Fruit fly (Drosophila melanogaster): ENCODE results near the gene glec.

The glec gene

dm6 chr3R:21828785-21829486 lies 27.1 kb downstream of the glec start (continued):
- TF ChIP-seq Asciz (GFP tag; optimal IDR thresholded peaks at IDR 0.05): peak; percentile 57
- no peak for TF ChIP-seq bbx (GFP tag; IDR thresholded peaks at IDR 0.05; ENCODE audit: partially characterized antibody)
- no peak for TF ChIP-seq CG8765 (GFP tag; IDR thresholded peaks at IDR 0.05)
- no peak for TF ChIP-seq fu2 (GFP tag; optimal IDR thresholded peaks at IDR 0.05)
- peak; percentile 9 for TF ChIP-seq CG17802 (tag; optimal IDR thresholded peaks at IDR 0.05)
- TF ChIP-seq CG15269 (tag; optimal IDR thresholded peaks at IDR 0.05): peak; percentile 5
- TF ChIP-seq CG3163 (GFP tag; optimal IDR thresholded peaks at IDR 0.05): no peak
- TF ChIP-seq CG18599 (GFP tag; optimal IDR thresholded peaks at IDR 0.05): peak; percentile 22
- TF ChIP-seq Sry-β (GFP tag; optimal IDR thresholded peaks at IDR 0.05): peak; percentile 6
- peak; percentile 56 for TF ChIP-seq salm (tag; optimal IDR thresholded peaks at IDR 0.05)
- peak; percentile 37; the same call in 1 of the 2 replicates for TF ChIP-seq CG4730 (GFP tag; IDR thresholded peaks at IDR 0.05)
- TF ChIP-seq CG4404 (GFP tag; IDR thresholded peaks at IDR 0.05): no peak; the same call in 1 of the 2 replicates
- no peak for TF ChIP-seq Doc2 (GFP tag; IDR thresholded peaks at IDR 0.05)
- TF ChIP-seq zfh1 (GFP tag; IDR thresholded peaks at IDR 0.05): peak; percentile 55; the same call in 2 of the 3 replicates
- no peak for TF ChIP-seq CG16779 (GFP tag; IDR thresholded peaks at IDR 0.05)
- TF ChIP-seq CG31441 (GFP tag; IDR thresholded peaks at IDR 0.05): peak; percentile 86
- TF ChIP-seq CG1603 (tag; optimal IDR thresholded peaks at IDR 0.05): peak; percentile 56
- TF ChIP-seq seq (GFP tag; IDR thresholded peaks at IDR 0.05): no peak
- no peak; the same call in 2 of the 3 replicates for TF ChIP-seq dysf (GFP tag; IDR thresholded peaks at IDR 0.05)
- no peak for TF ChIP-seq MESR4 (GFP tag; optimal IDR thresholded peaks at IDR 0.05)
- no peak for TF ChIP-seq luna (GFP tag; optimal IDR thresholded peaks at IDR 0.05)
- 0 out of 3 replicates have a peak, but pooled peaks have one; percentile 9 for TF ChIP-seq CG2199 (GFP tag; IDR thresholded peaks at IDR 0.05)
- peak; percentile 78 for TF ChIP-seq CG8290 (GFP tag; optimal IDR thresholded peaks at IDR 0.05)
- no peak for TF ChIP-seq CG8290 (tag; optimal IDR thresholded peaks at IDR 0.05)
- TF ChIP-seq tio (GFP tag; optimal IDR thresholded peaks at IDR 0.05): peak; percentile 62
- peak; percentile 89 for TF ChIP-seq unpg (GFP tag; optimal IDR thresholded peaks at IDR 0.05)
- peak; percentile 72 for TF ChIP-seq CG10431 (GFP tag; optimal IDR thresholded peaks at IDR 0.05)
- peak in 1 of 2 experiments; percentile 57 for TF ChIP-seq Eip74EF (GFP tag; optimal IDR thresholded peaks at IDR 0.05)
- TF ChIP-seq CG7357 (GFP tag; IDR thresholded peaks at IDR 0.05): 0 out of 3 replicates have a peak, but pooled peaks have one; percentile 10
- peak; percentile 49 for TF ChIP-seq Abd-B (GFP tag; optimal IDR thresholded peaks at IDR 0.05)
- no peak for TF ChIP-seq schlank (tag; optimal IDR thresholded peaks at IDR 0.05)
- no peak for TF ChIP-seq BtbVII (GFP tag; optimal IDR thresholded peaks at IDR 0.05)
- TF ChIP-seq CG8359 (GFP tag; optimal IDR thresholded peaks at IDR 0.05; ENCODE audit: borderline replicate concordance): peak; percentile 55
- peak; percentile 52 for TF ChIP-seq CG32772 (GFP tag; IDR thresholded peaks at IDR 0.05)
- no peak for TF ChIP-seq CG12104 (GFP tag; optimal IDR thresholded peaks at IDR 0.05)
- no peak for TF ChIP-seq toy (GFP tag; IDR thresholded peaks at IDR 0.05)
- peak; percentile 31; the same call in 1 of the 2 replicates for TF ChIP-seq wor (GFP tag; IDR thresholded peaks at IDR 0.05)
- no peak for TF ChIP-seq Elba2 (GFP tag; optimal IDR thresholded peaks at IDR 0.05)
- no peak for TF ChIP-seq Hmx (GFP tag; optimal IDR thresholded peaks at IDR 0.05)
- TF ChIP-seq Oli (tag; optimal IDR thresholded peaks at IDR 0.05): peak; percentile 81
- TF ChIP-seq CG4707 (GFP tag; optimal IDR thresholded peaks at IDR 0.05): peak; percentile 58
- TF ChIP-seq fru (optimal IDR thresholded peaks at IDR 0.05): no peak
- peak; percentile 27 for TF ChIP-seq CG18764 (GFP tag; optimal IDR thresholded peaks at IDR 0.05)
- no peak for TF ChIP-seq knrl (GFP tag; IDR thresholded peaks at IDR 0.05; ENCODE audit: partially characterized antibody)
- TF ChIP-seq Sox100B (GFP tag; optimal IDR thresholded peaks at IDR 0.05): peak; percentile 76
- TF ChIP-seq pan (optimal IDR thresholded peaks at IDR 0.05): no peak
- peak in 1 of 2 experiments; percentile 22 for TF ChIP-seq pan (GFP tag; optimal IDR thresholded peaks at IDR 0.05 in 1 of 2, IDR thresholded peaks at IDR 0.05 in 1 of 2)
- TF ChIP-seq CG6765 (GFP tag; optimal IDR thresholded peaks at IDR 0.05): no peak
- no peak for TF ChIP-seq vnd (GFP tag; IDR thresholded peaks at IDR 0.05; ENCODE audit: partially characterized antibody)
- TF ChIP-seq Hmr (GFP tag; optimal IDR thresholded peaks at IDR 0.05): no peak
